Fruit fly (Drosophila melanogaster) whole organism, embryonic: ENCODE measurements around the gene dod.
A peak's percentile ranks its signal among the peaks of the same experiment; 100 is the strongest.

Experiments
- Abd-B ChIP-seq: fragments of 200-800 bp; sonication (Bioruptor generic); optimal IDR thresholded peaks from 2 replicates; lab custom pipeline; 2018; ENCODE audit warnings: missing biosample characterization, mild to moderate bottlenecking, missing genetic modification characterization, moderate library complexity
- CG10267 ChIP-seq: fragments of 200-800 bp; sonication (Bioruptor generic); optimal IDR thresholded peaks from 2 replicates; lab custom pipeline; 2018; ENCODE audit warnings: missing biosample characterization, mild to moderate bottlenecking, missing genetic modification characterization, moderate library complexity
- CG10654 ChIP-seq: fragments of 200-800 bp; sonication (Bioruptor generic); optimal IDR thresholded peaks from 2 replicates; lab custom pipeline; 2016; ENCODE audit warnings: missing biosample characterization, missing genetic modification characterization
- CG13287 ChIP-seq: fragments of 200-800 bp; sonication (Bioruptor generic); IDR thresholded peaks from 2 replicates; pipeline ENCODE4 v1.3.6; 2022; ENCODE audit warnings: missing biosample characterization, missing genetic modification characterization; ENCODE audit not compliant: partially characterized antibody
- CG14050 ChIP-seq: fragments of 200-800 bp; sonication (Bioruptor generic); IDR thresholded peaks from 3 replicates; pipeline ENCODE4 v1.3.6; 2022; ENCODE audit warnings: missing biosample characterization, missing genetic modification characterization
- CG15514 ChIP-seq: fragments of 200-800 bp; sonication (Bioruptor generic); optimal IDR thresholded peaks from 3 replicates; lab custom pipeline; 2017; ENCODE audit warnings: missing biosample characterization, missing genetic modification characterization, mild to moderate bottlenecking, moderate library complexity, missing genetic modification reagents
- CG16813 ChIP-seq: fragments of 200-800 bp; sonication (Bioruptor generic); IDR thresholded peaks from 3 replicates; pipeline ENCODE4 v1.3.6; 2022; ENCODE audit warnings: missing biosample characterization, missing genetic modification characterization; ENCODE audit not compliant: partially characterized antibody
- CG34376 ChIP-seq: fragments of 200-800 bp; sonication (Bioruptor generic); optimal IDR thresholded peaks from 2 replicates; lab custom pipeline; 2018; ENCODE audit warnings: missing biosample characterization, mild to moderate bottlenecking, missing genetic modification characterization
- CG3847 ChIP-seq: fragments of 200-800 bp; sonication (Bioruptor generic); IDR thresholded peaks from 2 replicates; pipeline ENCODE4 v1.3.6; 2022; ENCODE audit warnings: missing biosample characterization, missing genetic modification characterization
- CG42726 ChIP-seq: fragments of 200-800 bp; sonication (Bioruptor generic); IDR thresholded peaks from 2 replicates; pipeline ENCODE4 v1.3.6; 2022; ENCODE audit warnings: missing biosample characterization, missing genetic modification characterization; ENCODE audit not compliant: partially characterized antibody
- CG4360 ChIP-seq: fragments of 200-800 bp; sonication (Bioruptor generic); IDR thresholded peaks from 2 replicates; pipeline ENCODE4 v1.3.6; 2022; ENCODE audit warnings: missing biosample characterization, missing genetic modification characterization
- CG4404 ChIP-seq: fragments of 200-800 bp; sonication (Bioruptor generic); IDR thresholded peaks from 2 replicates; pipeline ENCODE4 v1.3.6; 2022; ENCODE audit warnings: missing biosample characterization, missing genetic modification characterization
- CG4707 ChIP-seq: fragments of 200-800 bp; sonication (Bioruptor generic); optimal IDR thresholded peaks from 2 replicates; lab custom pipeline; 2018; ENCODE audit warnings: missing biosample characterization, mild to moderate bottlenecking, missing genetic modification characterization, moderate library complexity
- CG6254 ChIP-seq: fragments of 200-800 bp; sonication (Bioruptor generic); optimal IDR thresholded peaks from 3 replicates; lab custom pipeline; 2017; ENCODE audit warnings: mild to moderate bottlenecking, missing biosample characterization, missing genetic modification reagents, missing genetic modification characterization
- CTCF ChIP-seq: fragments of 200-800 bp; sonication (Bioruptor generic); optimal IDR thresholded peaks from 2 replicates; lab custom pipeline; 2017; ENCODE audit warnings: missing biosample characterization, mild to moderate bottlenecking, missing genetic modification characterization, moderate library complexity
- Dp ChIP-seq: fragments of 200-800 bp; sonication (Bioruptor generic); optimal IDR thresholded peaks from 2 replicates; lab custom pipeline; 2018; ENCODE audit warnings: missing biosample characterization, mild to moderate bottlenecking, missing genetic modification characterization, moderate library complexity
- Ets65A ChIP-seq: fragments of 200-800 bp; sonication (Bioruptor generic); peaks from one replicate; lab custom pipeline; 2016; ENCODE audit warnings: missing biosample characterization, missing genetic modification characterization
- GATAe ChIP-seq: fragments of 200-800 bp; sonication (Bioruptor generic); conservative IDR thresholded peaks from 2 replicates; pipeline ENCODE4 v1.3.6; 2022; ENCODE audit warnings: missing biosample characterization, missing genetic modification characterization
- MBD-R2 ChIP-seq: fragments of 200-800 bp; sonication (Bioruptor generic); IDR thresholded peaks from 2 replicates; pipeline ENCODE4 v1.3.6; 2022; ENCODE audit warnings: missing biosample characterization, missing genetic modification characterization
- MESR4 ChIP-seq: fragments of 200-800 bp; sonication (Bioruptor generic); optimal IDR thresholded peaks from 2 replicates; lab custom pipeline; 2018; ENCODE audit warnings: missing biosample characterization, mild to moderate bottlenecking, missing genetic modification characterization, moderate library complexity
- Myb ChIP-seq: fragments of 200-800 bp; sonication (Bioruptor generic); optimal IDR thresholded peaks from 2 replicates; lab custom pipeline; 2016; ENCODE audit warnings: missing biosample characterization, missing genetic modification characterization
- NFAT ChIP-seq: fragments of 200-800 bp; sonication (Bioruptor generic); IDR thresholded peaks from 2 replicates; pipeline ENCODE4 v1.3.6; 2022; ENCODE audit warnings: missing biosample characterization, missing genetic modification characterization
- NK7.1 ChIP-seq: fragments of 200-800 bp; sonication (Bioruptor generic); optimal IDR thresholded peaks from 3 replicates; lab custom pipeline; 2016; ENCODE audit warnings: missing biosample characterization, missing genetic modification characterization
- Nf-YC ChIP-seq: fragments of 200-800 bp; optimal IDR thresholded peaks from 3 replicates; lab custom pipeline; 2019; ENCODE audit warnings: missing biosample characterization, mild to moderate bottlenecking, missing genetic modification characterization, moderate library complexity
- Sin3A ChIP-seq: fragments of >200 bp; optimal IDR thresholded peaks from 2 replicates; lab custom pipeline; 2018
- Sry-β ChIP-seq: fragments of 200-800 bp; sonication (Bioruptor generic); optimal IDR thresholded peaks from 2 replicates; lab custom pipeline; 2018; ENCODE audit warnings: missing biosample characterization, mild to moderate bottlenecking, missing genetic modification characterization, moderate library complexity
- Usf ChIP-seq: fragments of 200-800 bp; sonication (Bioruptor generic); optimal IDR thresholded peaks from 2 replicates; lab custom pipeline; 2017; ENCODE audit warnings: missing genotype, missing biosample characterization, missing genetic modification characterization
- abd-A ChIP-seq: fragments of 200-800 bp; sonication (Bioruptor generic); optimal IDR thresholded peaks from 3 replicates; lab custom pipeline; 2019; ENCODE audit warnings: missing biosample characterization, mild to moderate bottlenecking, missing genetic modification characterization, moderate library complexity
- az2 ChIP-seq: fragments of 200-800 bp; sonication (Bioruptor generic); optimal IDR thresholded peaks from 3 replicates; lab custom pipeline; 2016; ENCODE audit warnings: missing biosample characterization, missing genetic modification characterization
- bab2 ChIP-seq: fragments of 200-800 bp; sonication (Bioruptor generic); optimal IDR thresholded peaks from 2 replicates; lab custom pipeline; 2016; ENCODE audit warnings: missing biosample characterization, missing genetic modification characterization
- cg ChIP-seq: fragments of 200-800 bp; sonication (Bioruptor generic); optimal IDR thresholded peaks from 3 replicates; lab custom pipeline; 2019; ENCODE audit warnings: missing biosample characterization, mild to moderate bottlenecking, missing genetic modification characterization, moderate library complexity
- exex ChIP-seq: fragments of 200-800 bp; sonication (Bioruptor generic); optimal IDR thresholded peaks from 4 replicates; lab custom pipeline; 2018; ENCODE audit warnings: missing biosample characterization, mild to moderate bottlenecking, missing genetic modification characterization, moderate library complexity
- grau ChIP-seq: fragments of 200-800 bp; optimal IDR thresholded peaks from 3 replicates; lab custom pipeline; 2019; ENCODE audit warnings: missing biosample characterization, mild to moderate bottlenecking, missing genetic modification characterization, moderate library complexity
- gro ChIP-seq: fragments of 200-800 bp; sonication (Bioruptor generic); optimal IDR thresholded peaks from 2 replicates; lab custom pipeline; 2016; ENCODE audit warnings: missing biosample characterization, missing genetic modification characterization
- hkb ChIP-seq, 2 experiments: fragments of 200-800 bp in 1 of 2; fragments of >200 bp in 1 of 2; sonication (Bioruptor generic) in 1 of 2; IDR thresholded peaks in 1 of 2; optimal IDR thresholded peaks in 1 of 2; 2 replicates each; pipeline versions ENCODE4 v1.3.6 to Lab custom; 2017 to 2022; ENCODE audit warnings: missing biosample characterization in 1 of 2, missing genetic modification characterization in 1 of 2
- knrl ChIP-seq: fragments of 200-800 bp; sonication (Bioruptor generic); IDR thresholded peaks from 3 replicates; pipeline ENCODE4 v1.3.6; 2022; ENCODE audit warnings: missing biosample characterization, missing genetic modification characterization; ENCODE audit not compliant: partially characterized antibody
- onecut ChIP-seq: fragments of 200-800 bp; sonication (Bioruptor generic); IDR thresholded peaks from 2 replicates; pipeline ENCODE4 v1.3.6; 2022; ENCODE audit warnings: missing biosample characterization, missing genetic modification characterization
- otp ChIP-seq: fragments of 200-800 bp; sonication (Bioruptor generic); IDR thresholded peaks from 3 replicates; pipeline ENCODE4, ENCODE4 v1.3.6; 2022; ENCODE audit warnings: missing biosample characterization, missing genetic modification characterization
- phol ChIP-seq: fragments of 200-800 bp; sonication (Bioruptor generic); optimal IDR thresholded peaks from 3 replicates; lab custom pipeline; 2018; ENCODE audit warnings: missing biosample characterization, mild to moderate bottlenecking, missing genetic modification characterization, moderate library complexity
- row ChIP-seq: fragments of 200-800 bp; sonication (Bioruptor generic); IDR thresholded peaks from 3 replicates; pipeline ENCODE4 v1.3.6; 2022; ENCODE audit warnings: missing biosample characterization, missing genetic modification characterization
- sens ChIP-seq: fragments of 200-800 bp; sonication (Bioruptor generic); peaks from one replicate; lab custom pipeline; 2016; ENCODE audit warnings: missing biosample characterization, missing genetic modification characterization
- so ChIP-seq: fragments of 200-800 bp; sonication (Bioruptor generic); IDR thresholded peaks from 3 replicates; pipeline ENCODE4 v1.3.6; 2022; ENCODE audit warnings: missing biosample characterization, missing genetic modification characterization
- sob ChIP-seq: fragments of 200-800 bp; sonication (Bioruptor generic); IDR thresholded peaks from 2 replicates; pipeline ENCODE4 v1.3.6; 2022; ENCODE audit warnings: missing biosample characterization, missing genetic modification characterization
- stc ChIP-seq: fragments of 200-800 bp; sonication (Bioruptor generic); IDR thresholded peaks from 2 replicates; pipeline ENCODE4 v1.3.6; 2022; ENCODE audit warnings: missing biosample characterization, missing genetic modification characterization
- sug ChIP-seq: fragments of 200-800 bp; optimal IDR thresholded peaks from 2 replicates; lab custom pipeline; 2019; ENCODE audit warnings: missing biosample characterization, mild to moderate bottlenecking, missing genetic modification characterization, moderate library complexity
- tin ChIP-seq: fragments of 200-800 bp; sonication (Bioruptor generic); optimal IDR thresholded peaks from 3 replicates; lab custom pipeline; 2016; ENCODE audit warnings: missing biosample characterization, missing genetic modification characterization
- yki ChIP-seq: fragments of >200 bp; optimal IDR thresholded peaks from 3 replicates; lab custom pipeline; 2018

Gene dod

DNA sequence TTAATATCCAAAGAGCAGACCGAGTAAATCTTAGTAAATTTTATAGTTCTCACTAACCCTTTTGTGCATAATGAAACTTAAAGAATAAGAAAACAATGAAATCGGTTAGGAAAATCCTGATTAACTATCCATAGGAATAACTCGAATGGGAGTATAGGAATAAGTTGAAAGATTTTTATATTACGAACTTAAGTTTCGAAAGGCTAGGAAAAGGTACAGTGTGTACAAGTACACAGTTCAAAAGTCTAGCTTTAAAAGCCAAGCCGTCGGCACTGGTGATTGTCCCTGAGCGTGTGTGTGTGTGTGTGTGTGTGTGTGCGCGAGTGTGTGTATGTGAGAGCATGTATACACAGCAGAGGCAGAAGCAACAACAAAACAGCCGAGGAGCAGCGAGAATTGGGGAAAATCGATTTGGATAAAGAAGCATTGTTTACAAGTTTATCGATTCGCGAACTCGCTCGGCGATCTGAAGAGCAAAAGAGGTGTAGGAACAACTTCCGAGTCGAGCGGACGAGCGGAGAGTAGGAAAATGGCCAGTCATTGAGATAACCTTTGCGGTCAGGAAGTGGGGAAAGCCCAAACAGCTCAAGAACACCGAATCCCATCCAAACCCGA lies 6.2 kb downstream of the dod start:
- peak; percentile 77 for TF ChIP-seq cg (GFP tag; lab: Kevin White, UChicago)
- no peak for TF ChIP-seq stc (GFP tag; lab: Robert Waterston, UW)
- no peak for TF ChIP-seq CG15514 (GFP tag; lab: Kevin White, UChicago)
- no peak for TF ChIP-seq NK7.1 (GFP tag; lab: Kevin White, UChicago)
- TF ChIP-seq grau (tag; lab: Kevin White, UChicago) = peak; percentile 15
- TF ChIP-seq yki (lab: Kevin White, UChicago) = no peak
- TF ChIP-seq so (GFP tag; lab: Robert Waterston, UW) = no peak
- TF ChIP-seq sens = peak; percentile 63
- no peak for TF ChIP-seq NFAT (GFP tag; lab: Robert Waterston, UW)
- no peak for TF ChIP-seq CG16813
- TF ChIP-seq gro (GFP tag; lab: Kevin White, UChicago) = no peak
- no peak for TF ChIP-seq CG10267 (tag; lab: Kevin White, UChicago)
- no peak for TF ChIP-seq CG4707 (GFP tag; lab: Kevin White, UChicago)
- TF ChIP-seq Sry-β (GFP tag; lab: Kevin White, UChicago) = peak; percentile 89
- peak; percentile 51; the same call in 2 of the 3 replicates for TF ChIP-seq row (GFP tag; lab: Robert Waterston, UW)
- TF ChIP-seq Ets65A = peak; percentile 35
- TF ChIP-seq MESR4 (GFP tag; lab: Kevin White, UChicago) = peak; percentile 9
- peak; percentile 55 for TF ChIP-seq MBD-R2 (GFP tag; lab: Robert Waterston, UW)
- TF ChIP-seq CG4360 = peak; percentile 40; the same call in 1 of the 2 replicates
- no peak for TF ChIP-seq CTCF
- TF ChIP-seq bab2 (GFP tag; lab: Kevin White, UChicago) = no peak
- TF ChIP-seq sob = no peak
- peak; percentile 99 for TF ChIP-seq onecut (GFP tag; lab: Robert Waterston, UW)
- TF ChIP-seq, all 482 proteins: peak for 10

DNA sequence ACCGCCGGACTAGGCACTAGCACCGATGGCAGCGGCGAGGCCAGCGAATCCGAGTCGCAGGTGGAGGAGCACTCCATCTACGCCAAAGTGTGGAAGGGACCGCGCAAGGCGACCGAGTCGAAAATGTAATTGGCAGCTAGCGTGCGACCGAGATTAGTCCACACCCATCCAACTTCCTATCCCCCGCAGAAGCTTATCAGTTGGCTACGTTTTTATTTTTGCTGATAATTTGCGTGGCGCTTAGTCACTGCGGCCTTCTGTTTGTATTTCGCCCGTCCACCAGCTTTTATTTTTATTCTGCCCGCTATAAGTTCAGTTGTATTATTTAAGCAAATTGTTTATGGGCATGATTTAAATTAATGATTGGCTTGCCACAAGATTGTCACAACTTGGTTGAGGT lies 8.4 kb downstream of the dod start:
- TF ChIP-seq Dp (GFP tag; lab: Kevin White, UChicago) (no peak), Myb (GFP tag; lab: Kevin White, UChicago) (no peak), sug (peak; percentile 98), GATAe (GFP tag; lab: Robert Waterston, UW) (0 out of 2 replicates have a peak, but pooled peaks have one; percentile 21), exex (tag; lab: Kevin White, UChicago) (peak; percentile 71), CG34376 (GFP tag; lab: Kevin White, UChicago) (peak; percentile 29)

DNA sequence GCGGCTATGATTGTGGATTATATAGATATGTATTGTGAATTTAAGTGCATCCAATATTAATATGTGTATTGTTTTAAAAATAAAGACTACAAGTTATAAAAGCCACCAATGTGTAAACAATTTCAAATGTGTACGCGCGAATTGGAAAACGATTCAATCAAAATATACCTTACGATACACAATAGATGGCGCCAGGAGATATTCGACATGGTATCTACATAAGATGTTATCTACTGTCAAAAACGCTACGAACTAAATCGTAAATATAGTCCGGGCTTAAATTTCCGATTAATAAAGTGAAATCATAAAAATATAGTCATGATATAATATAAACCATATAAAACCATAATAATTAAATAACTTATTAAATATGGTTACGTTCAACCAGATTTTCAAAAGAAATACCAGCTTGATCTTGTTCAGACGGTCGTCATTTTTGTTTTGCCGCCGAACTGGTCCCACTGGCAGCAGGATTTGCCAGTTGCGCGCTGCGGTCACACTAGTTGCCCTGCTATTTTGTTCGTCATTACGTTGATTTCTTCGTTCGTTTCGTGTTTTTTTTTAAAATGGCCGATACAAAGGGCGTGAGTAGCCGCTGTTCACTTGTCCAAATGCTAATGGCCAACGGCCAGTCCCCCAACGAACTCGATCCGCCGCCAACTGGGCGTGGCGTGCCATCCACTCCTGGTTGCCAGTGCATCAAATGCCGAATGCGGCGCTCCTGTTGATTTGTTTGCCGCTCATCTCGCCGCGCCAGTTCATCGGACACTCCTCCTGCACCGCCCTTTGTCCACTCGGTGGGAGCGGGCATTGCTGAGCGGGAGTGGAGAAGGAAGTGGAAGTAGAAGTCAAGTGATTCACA lies 12.9 kb downstream of the dod start, which contains the start of gene Septin1:
Gene Septin1, plus strand, starts transcription at position 477 of the 862 bp plus-strand sequence.
- peak; percentile 43 for TF ChIP-seq CG3847 (GFP tag; lab: Robert Waterston, UW)
- no peak for TF ChIP-seq NK7.1 (GFP tag; lab: Kevin White, UChicago)
- no peak for TF ChIP-seq az2 (GFP tag; lab: Kevin White, UChicago)
- peak; percentile 30; the same call in 1 of the 3 replicates for TF ChIP-seq knrl
- no peak for TF ChIP-seq tin (GFP tag; lab: Kevin White, UChicago)
- TF ChIP-seq CG6254 (GFP tag; lab: Kevin White, UChicago) = no peak
- TF ChIP-seq otp (GFP tag; lab: Robert Waterston, UW) = no peak
- TF ChIP-seq CG10654 (GFP tag; lab: Kevin White, UChicago) = no peak
- TF ChIP-seq CG15514 (GFP tag; lab: Kevin White, UChicago) = peak; percentile 64
- TF ChIP-seq hkb (optimal IDR thresholded peaks at IDR 0.05; lab: Kevin White, UChicago) = peak; percentile 35
- TF ChIP-seq hkb (GFP tag; IDR thresholded peaks at IDR 0.05; lab: Robert Waterston, UW) = no peak
- TF ChIP-seq Usf (GFP tag; lab: Kevin White, UChicago) = no peak
- peak; percentile 54 for TF ChIP-seq MESR4 (GFP tag; lab: Kevin White, UChicago)
- TF ChIP-seq CG13287 (GFP tag; lab: Robert Waterston, UW) = peak; percentile 31; the same call in 1 of the 2 replicates
- no peak for TF ChIP-seq abd-A (tag; lab: Kevin White, UChicago)
- peak; percentile 10 for TF ChIP-seq Nf-YC
- no peak for TF ChIP-seq Abd-B
- no peak for TF ChIP-seq CG4404 (GFP tag; lab: Robert Waterston, UW)
- no peak for TF ChIP-seq CG42726
- no peak for TF ChIP-seq CG14050 (GFP tag; lab: Robert Waterston, UW)
- peak; percentile 48 for TF ChIP-seq phol (tag; lab: Kevin White, UChicago)
- peak; percentile 14 for TF ChIP-seq Sin3A
